Fruit fly (Drosophila melanogaster): Measurements from ENCODE around the gene CG33673.

The CG33673 gene

dm6 chr2L:1980708-1981339 lies 34.3 kb upstream of the CG33673 start, which contains the start of the genes CG15356 and CG15362 (continued):
- TF ChIP-seq gsb (GFP tag; IDR thresholded peaks at IDR 0.05) (no peak), CG5953 (GFP tag; IDR thresholded peaks at IDR 0.05) (no peak), hb (GFP tag; IDR thresholded peaks at IDR 0.05; ENCODE audit: partially characterized antibody) (peak; percentile 100), CG6272 (GFP tag; IDR thresholded peaks at IDR 0.05) (peak; percentile 38; the same call in 1 of the 2 replicates), salm (tag; optimal IDR thresholded peaks at IDR 0.05) (no peak), gfzf (GFP tag; optimal IDR thresholded peaks at IDR 0.05) (peak; percentile 52), CG16863 (GFP tag; optimal IDR thresholded peaks at IDR 0.05) (no peak), CG15514 (GFP tag; optimal IDR thresholded peaks at IDR 0.05) (peak; percentile 65), Tbp (GFP tag; optimal IDR thresholded peaks at IDR 0.05) (no peak), CG7928 (GFP tag; optimal IDR thresholded peaks at IDR 0.05) (no peak), Drgx (GFP tag; IDR thresholded peaks at IDR 0.05) (peak; percentile 27; the same call in 1 of the 2 replicates), sob (GFP tag; IDR thresholded peaks at IDR 0.05) (peak; percentile 52; the same call in 1 of the 2 replicates), CG7271 (tag; optimal IDR thresholded peaks at IDR 0.05) (no peak), dmrt11E (tag; optimal IDR thresholded peaks at IDR 0.05) (peak; percentile 24), B-H1 (GFP tag; IDR thresholded peaks at IDR 0.05) (peak; percentile 12; the same call in 1 of the 3 replicates), CG7357 (GFP tag; IDR thresholded peaks at IDR 0.05) (no peak), gce (GFP tag; IDR thresholded peaks at IDR 0.05) (no peak), Oli (tag; optimal IDR thresholded peaks at IDR 0.05) (no peak), CG17612 (GFP tag; IDR thresholded peaks at IDR 0.05) (no peak), vnd (GFP tag; IDR thresholded peaks at IDR 0.05; ENCODE audit: partially characterized antibody) (peak; percentile 99), D19B (GFP tag; optimal IDR thresholded peaks at IDR 0.05) (peak; percentile 51), CG4282 (GFP tag; optimal IDR thresholded peaks at IDR 0.05) (no peak), exex (tag; optimal IDR thresholded peaks at IDR 0.05) (no peak), ssp (GFP tag; IDR thresholded peaks at IDR 0.05) (no peak), sd (tag; optimal IDR thresholded peaks at IDR 0.05) (no peak), CG16813 (GFP tag; IDR thresholded peaks at IDR 0.05; ENCODE audit: partially characterized antibody) (peak; percentile 100), Adf1 (GFP tag; IDR thresholded peaks at IDR 0.05) (peak; percentile 25; the same call in 1 of the 2 replicates), Pdp1 (GFP tag; optimal IDR thresholded peaks at IDR 0.05) (peak in 1 of 2 experiments; percentile 27), ase (GFP tag; IDR thresholded peaks at IDR 0.05) (no peak), CG17328 (GFP tag; IDR thresholded peaks at IDR 0.05) (no peak), CG2129 (GFP tag; IDR thresholded peaks at IDR 0.05; ENCODE audit: partially characterized antibody) (peak; percentile 94), CG17802 (tag; optimal IDR thresholded peaks at IDR 0.05) (no peak), eyg (GFP tag; optimal IDR thresholded peaks at IDR 0.05) (no peak), CG11723 (GFP tag; optimal IDR thresholded peaks at IDR 0.05) (no peak), CG2116 (GFP tag; optimal IDR thresholded peaks at IDR 0.05) (peak; percentile 80), sqz (GFP tag; optimal IDR thresholded peaks at IDR 0.05) (no peak), CG30020 (tag; optimal IDR thresholded peaks at IDR 0.05) (peak; percentile 38), CG31224 (GFP tag; IDR thresholded peaks at IDR 0.05) (no peak), psq (GFP tag; optimal IDR thresholded peaks at IDR 0.05) (no peak), maf-S (GFP tag; optimal IDR thresholded peaks at IDR 0.05) (no peak), CG4328 (GFP tag; optimal IDR thresholded peaks at IDR 0.05) (no peak), CG4404 (GFP tag; IDR thresholded peaks at IDR 0.05) (no peak), emc (GFP tag; optimal IDR thresholded peaks at IDR 0.05) (no peak), Bdp1 (GFP tag; optimal IDR thresholded peaks at IDR 0.05) (peak; percentile 2), vvl (GFP tag; IDR thresholded peaks at IDR 0.05) (peak; percentile 67), Eip74EF (GFP tag; optimal IDR thresholded peaks at IDR 0.05) (no peak), CG8388 (GFP tag; optimal IDR thresholded peaks at IDR 0.05) (no peak), phol (tag; optimal IDR thresholded peaks at IDR 0.05) (peak; percentile 61), Vsx1 (GFP tag; optimal IDR thresholded peaks at IDR 0.05) (no peak)
